Worm (Caenorhabditis elegans): ENCODE data around the gene T24H7.2.

DNA sequence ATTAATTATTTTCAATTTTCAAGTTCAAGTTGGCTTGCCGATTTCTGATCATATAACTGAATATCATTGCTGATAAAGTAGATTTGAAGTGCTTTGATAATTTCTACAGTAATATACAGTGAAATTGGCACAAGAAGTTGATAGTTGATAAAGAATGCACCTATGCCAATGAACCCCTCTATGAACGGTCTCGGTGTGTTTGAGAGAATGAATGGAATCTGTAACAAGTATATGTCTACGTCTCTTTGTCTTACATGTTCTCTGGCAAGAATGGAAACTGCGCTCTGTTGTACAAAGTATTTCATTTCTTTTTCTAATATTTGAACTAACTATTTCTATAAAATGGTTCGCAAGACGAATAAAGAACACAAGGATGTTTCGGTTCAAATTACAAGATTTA is 5.4 kb upstream of the T24H7.2 start, which contains the start of gene T24H7.8:
- no peak for TF ChIP-seq fos-1 (tag; optimal IDR thresholded peaks at IDR 0.05)
- TF ChIP-seq Y5F2A.4 (GFP tag; optimal IDR thresholded peaks at IDR 0.05): no peak
- no peak for TF ChIP-seq ztf-11 (tag; optimal IDR thresholded peaks at IDR 0.05)
- TF ChIP-seq F44E2.7 (GFP tag; IDR thresholded peaks at IDR 0.05): no peak
- no peak for TF ChIP-seq F26F4.8 (GFP tag; conservative IDR thresholded peaks at IDR 0.05)
- TF ChIP-seq nhr-10 (tag; optimal IDR thresholded peaks at IDR 0.05): no peak
- TF ChIP-seq lin-13 (GFP tag; optimal IDR thresholded peaks at IDR 0.05): no peak
- TF ChIP-seq unc-62 (GFP tag; optimal IDR thresholded peaks at IDR 0.05 in 1 of 2): no peak
- no peak for TF ChIP-seq unc-62 (tag; optimal IDR thresholded peaks at IDR 0.05)
- no peak for TF ChIP-seq egl-27 (tag; optimal IDR thresholded peaks at IDR 0.05)
- TF ChIP-seq nhr-25 (tag; optimal IDR thresholded peaks at IDR 0.05; ENCODE audit: borderline replicate concordance, insufficient read depth): no peak
- TF ChIP-seq snpc-4 (tag; optimal IDR thresholded peaks at IDR 0.05): no peak
- no peak for TF ChIP-seq lin-15B (tag; optimal IDR thresholded peaks at IDR 0.05)
